Worm (Caenorhabditis elegans): ENCODE data around the gene ugt-59.

ugt-59 gene

ce11 chrIV:10345990-10346389, 14.4 kb upstream of the ugt-59 start (continued):
- peak; percentile 48 for TF ChIP-seq irx-1 (tag; optimal IDR thresholded peaks at IDR 0.05)
- no peak for TF ChIP-seq aly-2 (tag; optimal IDR thresholded peaks at IDR 0.05)
- peak; percentile 66 for TF ChIP-seq nhr-20 (tag; optimal IDR thresholded peaks at IDR 0.05)
- TF ChIP-seq unc-86 (tag; optimal IDR thresholded peaks at IDR 0.05), result no peak
- no peak for TF ChIP-seq nhr-84 (tag; optimal IDR thresholded peaks at IDR 0.05)
- TF ChIP-seq skn-1 (tag; optimal IDR thresholded peaks at IDR 0.05), result peak; percentile 54
- no peak for TF ChIP-seq efl-3 (GFP tag; optimal IDR thresholded peaks at IDR 0.05)
- TF ChIP-seq ceh-82 (tag; optimal IDR thresholded peaks at IDR 0.05), result peak in 1 of 3 experiments; percentile 46
- no peak for TF ChIP-seq ceh-63 (GFP tag; optimal IDR thresholded peaks at IDR 0.05)
- TF ChIP-seq nhr-12 (tag; optimal IDR thresholded peaks at IDR 0.05), result no peak
- no peak for TF ChIP-seq ama-1 (optimal IDR thresholded peaks at IDR 0.05)
- TF ChIP-seq tlp-1 (tag; optimal IDR thresholded peaks at IDR 0.05), result no peak
- TF ChIP-seq hlh-4 (tag; optimal IDR thresholded peaks at IDR 0.05), result no peak
- TF ChIP-seq ces-1 (GFP tag; optimal IDR thresholded peaks at IDR 0.05), result no peak
- TF ChIP-seq C16A3.4 (tag; optimal IDR thresholded peaks at IDR 0.05), result no peak
- no peak for TF ChIP-seq nhr-11 (tag; optimal IDR thresholded peaks at IDR 0.05)
- no peak for TF ChIP-seq nhr-19 (GFP tag; conservative IDR thresholded peaks at IDR 0.05)
- TF ChIP-seq mep-1 (tag; optimal IDR thresholded peaks at IDR 0.05), result peak; percentile 85
- peak; percentile 42 for TF ChIP-seq swsn-7 (tag; optimal IDR thresholded peaks at IDR 0.05)
- TF ChIP-seq lin-13 (GFP tag; optimal IDR thresholded peaks at IDR 0.05), result no peak
- TF ChIP-seq elt-2 (tag; optimal IDR thresholded peaks at IDR 0.05), result no peak
- TF ChIP-seq lin-35 (GFP tag; optimal IDR thresholded peaks at IDR 0.05), result peak; percentile 30 to 54
- TF ChIP-seq nhr-47 (tag; optimal IDR thresholded peaks at IDR 0.05), result peak; percentile 34
- no peak for TF ChIP-seq pax-3 (tag; optimal IDR thresholded peaks at IDR 0.05)
- peak; percentile 8 for TF ChIP-seq lir-3 (tag; optimal IDR thresholded peaks at IDR 0.05; ENCODE audit: poor library complexity)
- TF ChIP-seq sup-37 (GFP tag; optimal IDR thresholded peaks at IDR 0.05), result no peak
- TF ChIP-seq nhr-237 (tag; optimal IDR thresholded peaks at IDR 0.05), result no peak
- TF ChIP-seq alr-1 (tag; optimal IDR thresholded peaks at IDR 0.05; ENCODE audit: borderline replicate concordance), result no peak
- no peak for TF ChIP-seq lin-39 (tag; optimal IDR thresholded peaks at IDR 0.05)
- no peak for TF ChIP-seq nhr-28 (tag; optimal IDR thresholded peaks at IDR 0.05)
- peak in 1 of 6 experiments; percentile 79 for TF ChIP-seq elt-3 (tag; optimal IDR thresholded peaks at IDR 0.05)
- no peak for TF ChIP-seq mef-2 (tag; optimal IDR thresholded peaks at IDR 0.05)
- TF ChIP-seq egl-27 (tag; optimal IDR thresholded peaks at IDR 0.05), result no peak
- TF ChIP-seq lsy-2 (tag; optimal IDR thresholded peaks at IDR 0.05), result peak; percentile 12 to 75

ce11 chrIV:10346948-10347347, 13.5 kb upstream of the ugt-59 start:
- TF ChIP-seq efl-3 (GFP tag; optimal IDR thresholded peaks at IDR 0.05) (no peak), skn-1 (tag; optimal IDR thresholded peaks at IDR 0.05) (no peak), mdl-1 (tag; optimal IDR thresholded peaks at IDR 0.05) (no peak), ceh-88 (GFP tag; IDR thresholded peaks at IDR 0.05) (no peak), nhr-77 (tag; optimal IDR thresholded peaks at IDR 0.05) (no peak), dpl-1 (GFP tag; optimal IDR thresholded peaks at IDR 0.05) (no peak), fkh-4 (tag; optimal IDR thresholded peaks at IDR 0.05; ENCODE audit: borderline replicate concordance) (no peak), ets-5 (GFP tag; IDR thresholded peaks at IDR 0.05) (no peak), grh-1 (GFP tag; IDR thresholded peaks at IDR 0.05) (no peak), C34B4.2 (tag; optimal IDR thresholded peaks at IDR 0.05) (no peak)

- no peak for TF ChIP-seq efl-1 (optimal IDR thresholded peaks at IDR 0.05)
- peak in 1 of 2 experiments; percentile 60 for TF ChIP-seq efl-1 (GFP tag; optimal IDR thresholded peaks at IDR 0.05 in 1 of 2)
- peak in 1 of 2 experiments; percentile 43 for TF ChIP-seq lsy-2 (tag; optimal IDR thresholded peaks at IDR 0.05)
- TF ChIP-seq nhr-237 (tag; optimal IDR thresholded peaks at IDR 0.05), result no peak
- TF ChIP-seq fkh-10 (GFP tag; optimal IDR thresholded peaks at IDR 0.05), result no peak
- TF ChIP-seq egl-27 (tag; optimal IDR thresholded peaks at IDR 0.05), result no peak
- TF ChIP-seq mef-2 (tag; optimal IDR thresholded peaks at IDR 0.05), result no peak
- no peak for TF ChIP-seq hpl-2 (GFP tag; optimal IDR thresholded peaks at IDR 0.05)
- TF ChIP-seq vab-15 (tag; optimal IDR thresholded peaks at IDR 0.05), result no peak
- no peak for TF ChIP-seq efl-3 (GFP tag; optimal IDR thresholded peaks at IDR 0.05)
- no peak for TF ChIP-seq sup-37 (GFP tag; optimal IDR thresholded peaks at IDR 0.05)
- TF ChIP-seq jun-1 (tag; optimal IDR thresholded peaks at IDR 0.05), result no peak
- no peak for TF ChIP-seq C34B4.2 (tag; optimal IDR thresholded peaks at IDR 0.05)
- TF ChIP-seq mab-9 (GFP tag; IDR thresholded peaks at IDR 0.05), result no peak
- TF ChIP-seq dsc-1 (tag; optimal IDR thresholded peaks at IDR 0.05), result peak; percentile 20
- no peak for TF ChIP-seq nhr-77 (tag; optimal IDR thresholded peaks at IDR 0.05)
- TF ChIP-seq isw-1 (GFP tag; IDR thresholded peaks at IDR 0.05), result no peak
- TF ChIP-seq aha-1 (tag; optimal IDR thresholded peaks at IDR 0.05), result no peak
Observed at ce11 chrIV:10347528-10347927, 12.9 kb upstream of the ugt-59 start.
